Fruit fly (Drosophila melanogaster): Measurements from ENCODE around the gene CG17991.

The CG17991 gene

DNA sequence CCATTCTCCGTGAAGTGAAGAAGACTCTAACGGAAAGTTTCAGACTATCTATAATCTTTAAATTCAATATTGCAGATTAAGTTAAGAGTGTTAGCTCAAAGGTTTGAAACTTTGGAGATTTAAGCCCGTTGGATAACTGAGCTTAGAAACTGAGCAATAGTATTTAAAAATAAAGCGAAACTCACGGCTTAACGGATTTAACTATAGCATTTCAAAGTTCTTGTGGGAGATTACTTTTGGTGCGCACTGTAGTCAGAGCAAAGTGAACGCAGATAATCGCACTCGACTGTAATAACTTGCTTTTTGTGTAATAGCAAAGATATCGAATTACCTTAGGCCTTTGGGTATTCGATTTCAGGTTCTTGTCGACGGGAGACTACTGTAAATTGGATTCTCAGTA is 41.2 kb downstream of the CG17991 start, which contains the start of gene mrt (continued):
- TF ChIP-seq Doc2 (GFP tag; IDR thresholded peaks at IDR 0.05) (no peak), CG34376 (GFP tag; optimal IDR thresholded peaks at IDR 0.05) (peak; percentile 53), Neu2 (GFP tag; optimal IDR thresholded peaks at IDR 0.05; ENCODE audit: borderline replicate concordance) (no peak), Max (GFP tag; optimal IDR thresholded peaks at IDR 0.05) (peak; percentile 34), rib (GFP tag; IDR thresholded peaks at IDR 0.05) (0 out of 2 replicates have a peak, but pooled peaks have one; percentile 9), sim (GFP tag; IDR thresholded peaks at IDR 0.05) (no peak), slou (GFP tag; optimal IDR thresholded peaks at IDR 0.05) (no peak), crc (GFP tag; optimal IDR thresholded peaks at IDR 0.05) (peak; percentile 67), jigr1 (GFP tag; IDR thresholded peaks at IDR 0.05) (no peak), org-1 (GFP tag; optimal IDR thresholded peaks at IDR 0.05) (peak; percentile 43), CG10147 (GFP tag; optimal IDR thresholded peaks at IDR 0.05) (no peak), fru (optimal IDR thresholded peaks at IDR 0.05) (no peak), CG12104 (GFP tag; optimal IDR thresholded peaks at IDR 0.05) (peak; percentile 36), HHEX (GFP tag; optimal IDR thresholded peaks at IDR 0.05) (peak; percentile 69), gcm2 (GFP tag; optimal IDR thresholded peaks at IDR 0.05) (no peak), CG33557 (GFP tag; optimal IDR thresholded peaks at IDR 0.05) (no peak), ab (GFP tag; optimal IDR thresholded peaks at IDR 0.05) (peak; percentile 33), CG2120 (GFP tag; optimal IDR thresholded peaks at IDR 0.05) (peak; percentile 85), insv (GFP tag; optimal IDR thresholded peaks at IDR 0.05) (no peak), CG2199 (GFP tag; IDR thresholded peaks at IDR 0.05) (no peak), Doc3 (GFP tag; IDR thresholded peaks at IDR 0.05; ENCODE audit: partially characterized antibody) (no peak), B-H2 (GFP tag; optimal IDR thresholded peaks at IDR 0.05) (no peak), shn (GFP tag; optimal IDR thresholded peaks at IDR 0.05) (peak; percentile 46), gsb-n (tag; optimal IDR thresholded peaks at IDR 0.05) (peak; percentile 11), CG12391 (tag; optimal IDR thresholded peaks at IDR 0.05) (peak; percentile 64), Hmx (GFP tag; optimal IDR thresholded peaks at IDR 0.05) (peak; percentile 0), Awh (GFP tag; IDR thresholded peaks at IDR 0.05) (no peak), kah (GFP tag; optimal IDR thresholded peaks at IDR 0.05) (no peak), CG9727 (GFP tag; optimal IDR thresholded peaks at IDR 0.05) (peak; percentile 52), pan (optimal IDR thresholded peaks at IDR 0.05) (no peak), pan (GFP tag; optimal IDR thresholded peaks at IDR 0.05 in 1 of 2, IDR thresholded peaks at IDR 0.05 in 1 of 2) (peak in 1 of 2 experiments; percentile 28), eve (GFP tag; optimal IDR thresholded peaks at IDR 0.05) (no peak), ac (GFP tag; optimal IDR thresholded peaks at IDR 0.05) (no peak), crp (GFP tag; optimal IDR thresholded peaks at IDR 0.05) (no peak), ara (GFP tag; IDR thresholded peaks at IDR 0.05) (no peak), ranshi (GFP tag; IDR thresholded peaks at IDR 0.05) (peak; percentile 55; the same call in 1 of the 2 replicates), pzg (GFP tag; optimal IDR thresholded peaks at IDR 0.05) (no peak), CG12299 (tag; optimal IDR thresholded peaks at IDR 0.05) (no peak), CG31388 (GFP tag; optimal IDR thresholded peaks at IDR 0.05) (no peak), Mad (GFP tag; optimal IDR thresholded peaks at IDR 0.05) (no peak), pros (GFP tag; optimal IDR thresholded peaks at IDR 0.05) (no peak), CG6689 (GFP tag; IDR thresholded peaks at IDR 0.05) (0 out of 2 replicates have a peak, but pooled peaks have one; percentile 28), CG4328 (GFP tag; optimal IDR thresholded peaks at IDR 0.05) (peak; percentile 42), CG32772 (GFP tag; IDR thresholded peaks at IDR 0.05) (peak; percentile 34; the same call in 1 of the 2 replicates), CG31441 (GFP tag; IDR thresholded peaks at IDR 0.05) (0 out of 2 replicates have a peak, but pooled peaks have one; percentile 27), Rfx (GFP tag; IDR thresholded peaks at IDR 0.05) (peak; percentile 72), CG4282 (GFP tag; optimal IDR thresholded peaks at IDR 0.05) (peak; percentile 24), lov (optimal IDR thresholded peaks at IDR 0.05) (no peak), lov (GFP tag; IDR thresholded peaks at IDR 0.05) (no peak), CG42726 (GFP tag; IDR thresholded peaks at IDR 0.05; ENCODE audit: partially characterized antibody) (no peak), bcd (GFP tag; optimal IDR thresholded peaks at IDR 0.05) (peak; percentile 63), CG14965 (GFP tag; optimal IDR thresholded peaks at IDR 0.05; ENCODE audit: borderline replicate concordance) (no peak)
